Fruit fly (Drosophila melanogaster) whole organism, embryonic: ENCODE data around the gene Pbp45.

ENCODE experiments used
- Asciz ChIP-seq: fragments of 200-800 bp; sonication (Bioruptor generic); optimal IDR thresholded peaks from 2 replicates; lab custom pipeline; 2017; ENCODE audit warnings: missing biosample characterization, mild to moderate bottlenecking, missing genetic modification characterization, missing genetic modification reagents
- BEAF-32 ChIP-seq: fragments of 200-800 bp; sonication (Bioruptor generic); optimal IDR thresholded peaks from 3 replicates; lab custom pipeline; 2017; ENCODE audit warnings: missing biosample characterization, missing genetic modification characterization, mild to moderate bottlenecking, moderate library complexity, missing genetic modification reagents
- Bteb2 ChIP-seq: fragments of 200-800 bp; sonication (Bioruptor generic); optimal IDR thresholded peaks from 2 replicates; lab custom pipeline; 2016; ENCODE audit warnings: missing biosample characterization, missing genetic modification characterization
- CG10274 ChIP-seq: fragments of 200-800 bp; sonication (Bioruptor generic); optimal IDR thresholded peaks from 3 replicates; lab custom pipeline; 2017; ENCODE audit warnings: missing biosample characterization, mild to moderate bottlenecking, missing genetic modification characterization
- CG10979 ChIP-seq: fragments of 200-800 bp; sonication (Bioruptor generic); optimal IDR thresholded peaks from 2 replicates; lab custom pipeline; 2018; ENCODE audit warnings: missing biosample characterization, mild to moderate bottlenecking, missing genetic modification characterization, moderate library complexity
- CG12659 ChIP-seq: fragments of 200-800 bp; sonication (Bioruptor generic); optimal IDR thresholded peaks from 3 replicates; lab custom pipeline; 2017; ENCODE audit warnings: mild to moderate bottlenecking, missing biosample characterization, missing genetic modification reagents, missing genetic modification characterization
- CG13624 ChIP-seq: fragments of 200-800 bp; sonication (Bioruptor generic); optimal IDR thresholded peaks from 2 replicates; lab custom pipeline; 2016; ENCODE audit warnings: missing biosample characterization, missing genetic modification characterization
- CG15479 ChIP-seq: fragments of 200-800 bp; sonication (Bioruptor generic); optimal IDR thresholded peaks from 3 replicates; lab custom pipeline; 2019; ENCODE audit warnings: missing biosample characterization, mild to moderate bottlenecking, missing genetic modification characterization, moderate library complexity
- CG1603 ChIP-seq: fragments of 200-800 bp; sonication (Bioruptor generic); optimal IDR thresholded peaks from 2 replicates; lab custom pipeline; 2019; ENCODE audit warnings: missing biosample characterization, mild to moderate bottlenecking, missing genetic modification characterization, moderate library complexity
- CG18011 ChIP-seq: fragments of 200-800 bp; sonication (Bioruptor generic); optimal IDR thresholded peaks from 2 replicates; lab custom pipeline; 2017; ENCODE audit warnings: missing biosample characterization, missing genetic modification characterization, mild to moderate bottlenecking, moderate library complexity, missing genotype
- CG18476 ChIP-seq: fragments of 200-800 bp; sonication (Bioruptor generic); optimal IDR thresholded peaks from 2 replicates; lab custom pipeline; 2016; ENCODE audit warnings: missing biosample characterization, mild to moderate bottlenecking, missing genetic modification characterization
- CG18599 ChIP-seq: fragments of 200-800 bp; sonication (Bioruptor generic); optimal IDR thresholded peaks from 3 replicates; lab custom pipeline; 2017; ENCODE audit warnings: missing biosample characterization, missing genetic modification characterization, mild to moderate bottlenecking, moderate library complexity, missing genetic modification reagents
- CG2678 ChIP-seq: fragments of 200-800 bp; sonication (Bioruptor generic); optimal IDR thresholded peaks from 3 replicates; lab custom pipeline; 2019; ENCODE audit warnings: missing biosample characterization, mild to moderate bottlenecking, missing genetic modification characterization, moderate library complexity
- CG32767 ChIP-seq: fragments of 200-800 bp; sonication (Bioruptor generic); IDR thresholded peaks from 2 replicates; pipeline ENCODE4 v1.3.6; 2022; ENCODE audit warnings: missing biosample characterization, missing genetic modification characterization
- CG33557 ChIP-seq: fragments of 200-800 bp; sonication (Bioruptor generic); optimal IDR thresholded peaks from 2 replicates; lab custom pipeline; 2019; ENCODE audit warnings: missing biosample characterization, mild to moderate bottlenecking, missing genetic modification characterization, moderate library complexity
- CG3407 ChIP-seq: fragments of 200-800 bp; sonication (Bioruptor generic); optimal IDR thresholded peaks from 2 replicates; lab custom pipeline; 2018; ENCODE audit warnings: missing biosample characterization, mild to moderate bottlenecking, missing genetic modification characterization
- CG3838 ChIP-seq: fragments of 200-800 bp; sonication (Bioruptor generic); optimal IDR thresholded peaks from 3 replicates; lab custom pipeline; 2016; ENCODE audit warnings: missing biosample characterization, missing genetic modification characterization
- CG6254 ChIP-seq: fragments of 200-800 bp; sonication (Bioruptor generic); optimal IDR thresholded peaks from 3 replicates; lab custom pipeline; 2017; ENCODE audit warnings: mild to moderate bottlenecking, missing biosample characterization, missing genetic modification reagents, missing genetic modification characterization
- CG6683 ChIP-seq: fragments of 200-800 bp; sonication (Bioruptor generic); optimal IDR thresholded peaks from 2 replicates; lab custom pipeline; 2017; ENCODE audit warnings: missing biosample characterization, mild to moderate bottlenecking, missing genetic modification characterization, missing genetic modification reagents
- CG8281 ChIP-seq: fragments of 200-800 bp; sonication (Bioruptor generic); optimal IDR thresholded peaks from 2 replicates; lab custom pipeline; 2018; ENCODE audit warnings: missing biosample characterization, mild to moderate bottlenecking, missing genetic modification characterization, moderate library complexity
- CG8765 ChIP-seq: fragments of 200-800 bp; sonication (Bioruptor generic); IDR thresholded peaks from 2 replicates; pipeline ENCODE4 v1.3.6; 2022; ENCODE audit warnings: missing biosample characterization, missing genetic modification characterization
- CG9609 ChIP-seq: fragments of 200-800 bp; sonication (Bioruptor generic); optimal IDR thresholded peaks from 3 replicates; lab custom pipeline; 2016; ENCODE audit warnings: missing biosample characterization, missing genetic modification characterization
- Dref ChIP-seq: fragments of 200-800 bp; sonication (Bioruptor generic); IDR thresholded peaks from 2 replicates; pipeline ENCODE4 v1.3.6; 2022; ENCODE audit warnings: missing biosample characterization, missing genetic modification characterization
- Hand ChIP-seq: fragments of 200-800 bp; sonication (Bioruptor generic); optimal IDR thresholded peaks from 2 replicates; lab custom pipeline; 2017; ENCODE audit warnings: mild to moderate bottlenecking, missing biosample characterization, missing genetic modification reagents, missing genetic modification characterization
- Hr3 ChIP-seq: fragments of 200-800 bp; sonication (Bioruptor generic); optimal IDR thresholded peaks from 3 replicates; lab custom pipeline; 2016; ENCODE audit warnings: missing biosample characterization, missing genetic modification characterization
- Mes4 ChIP-seq: fragments of 200-800 bp; sonication (Bioruptor generic); optimal IDR thresholded peaks from 2 replicates; lab custom pipeline; 2016; ENCODE audit warnings: missing biosample characterization, missing genetic modification characterization
- Rfx ChIP-seq: fragments of 200-800 bp; sonication (Bioruptor generic); IDR thresholded peaks from 2 replicates; pipeline ENCODE4 v1.3.6; 2022; ENCODE audit warnings: missing biosample characterization, missing genetic modification characterization
- Side ChIP-seq: fragments of 200-800 bp; sonication (Bioruptor generic); optimal IDR thresholded peaks from 2 replicates; lab custom pipeline; 2016; ENCODE audit warnings: missing biosample characterization, missing genetic modification characterization
- Ssrp ChIP-seq: fragments of 200-800 bp; sonication (Bioruptor generic); optimal IDR thresholded peaks from 2 replicates; lab custom pipeline; 2018; ENCODE audit warnings: missing biosample characterization, mild to moderate bottlenecking, missing genetic modification characterization, moderate library complexity
- Vsx1 ChIP-seq: fragments of 200-800 bp; sonication (Bioruptor generic); optimal IDR thresholded peaks from 2 replicates; lab custom pipeline; 2017; ENCODE audit warnings: missing biosample characterization, mild to moderate bottlenecking, missing genetic modification characterization, missing genetic modification reagents
- YL-1 ChIP-seq: fragments of 200-800 bp; sonication (Bioruptor generic); optimal IDR thresholded peaks from 3 replicates; lab custom pipeline; 2017; ENCODE audit warnings: missing biosample characterization, mild to moderate bottlenecking, missing genetic modification characterization
- aop ChIP-seq: fragments of 200-800 bp; sonication (Bioruptor generic); IDR thresholded peaks from 2 replicates; pipeline ENCODE4 v1.3.6; 2022; ENCODE audit warnings: missing biosample characterization, missing genetic modification characterization
- bsh ChIP-seq, 2 experiments: fragments of 200-800 bp; sonication (Bioruptor generic); optimal IDR thresholded peaks; 2 replicates each; lab custom pipeline; 2017 to 2018; ENCODE audit warnings: mild to moderate bottlenecking in 2 of 2, missing biosample characterization in 2 of 2, missing genetic modification characterization in 2 of 2, moderate library complexity in 1 of 2
- cwo ChIP-seq: fragments of 200-800 bp; sonication (Bioruptor generic); optimal IDR thresholded peaks from 3 replicates; lab custom pipeline; 2017; ENCODE audit warnings: missing biosample characterization, missing genetic modification characterization, mild to moderate bottlenecking, moderate library complexity, missing genetic modification reagents
- eve ChIP-seq, 2 experiments: fragments of >200 bp; optimal IDR thresholded peaks; 2 replicates each; lab custom pipeline; 2017; ENCODE audit warnings: missing biosample characterization in 2 of 2, missing genetic modification characterization in 2 of 2
- eyg ChIP-seq: fragments of 200-800 bp; sonication (Bioruptor generic); optimal IDR thresholded peaks from 3 replicates; lab custom pipeline; 2016; ENCODE audit warnings: missing biosample characterization, missing genetic modification characterization
- fd64A ChIP-seq: fragments of 200-800 bp; sonication (Bioruptor generic); optimal IDR thresholded peaks from 3 replicates; lab custom pipeline; 2018; ENCODE audit warnings: missing biosample characterization, mild to moderate bottlenecking, missing genetic modification characterization
- grn ChIP-seq: fragments of 200-800 bp; sonication (Bioruptor generic); optimal IDR thresholded peaks from 3 replicates; lab custom pipeline; 2017; ENCODE audit warnings: missing biosample characterization, missing genetic modification characterization
- hbn ChIP-seq: fragments of 200-800 bp; sonication (Bioruptor generic); IDR thresholded peaks from 2 replicates; pipeline ENCODE4 v1.3.6; 2022; ENCODE audit warnings: missing biosample characterization, missing genetic modification characterization; ENCODE audit not compliant: partially characterized antibody
- maf-S ChIP-seq: fragments of 200-800 bp; sonication (Bioruptor generic); optimal IDR thresholded peaks from 2 replicates; lab custom pipeline; 2016; ENCODE audit warnings: missing biosample characterization, missing genetic modification characterization
- onecut ChIP-seq: fragments of 200-800 bp; sonication (Bioruptor generic); IDR thresholded peaks from 2 replicates; pipeline ENCODE4 v1.3.6; 2022; ENCODE audit warnings: missing biosample characterization, missing genetic modification characterization
- p53 ChIP-seq: fragments of 200-800 bp; sonication (Bioruptor generic); optimal IDR thresholded peaks from 2 replicates; lab custom pipeline; 2016; ENCODE audit warnings: missing biosample characterization, missing genetic modification characterization
- peb ChIP-seq: fragments of 200-800 bp; sonication (Bioruptor generic); IDR thresholded peaks from 2 replicates; pipeline ENCODE4 v1.3.6; 2022; ENCODE audit warnings: missing biosample characterization, missing genetic modification characterization
- prd ChIP-seq, 3 experiments: fragments of >200 bp in 2 of 3; fragments of 200-800 bp in 1 of 3; sonication (Bioruptor generic) in 1 of 3; optimal IDR thresholded peaks in 2 of 3; IDR thresholded peaks in 1 of 3; 2 replicates in 2 of 3; 3 replicates in 1 of 3; pipeline versions ENCODE4 v1.3.6 to Lab custom; 2017 to 2022; ENCODE audit warnings: missing biosample characterization in 1 of 3, missing genetic modification characterization in 1 of 3
- ranshi ChIP-seq: fragments of 200-800 bp; sonication (Bioruptor generic); IDR thresholded peaks from 2 replicates; pipeline ENCODE4 v1.3.6; 2022; ENCODE audit warnings: missing biosample characterization, missing genetic modification characterization
- slbo ChIP-seq: fragments of 200-800 bp; sonication (Bioruptor generic); IDR thresholded peaks from 2 replicates; pipeline ENCODE4 v1.3.6; 2022; ENCODE audit warnings: missing biosample characterization, missing genetic modification characterization
- tna ChIP-seq: fragments of 200-800 bp; sonication (Bioruptor generic); IDR thresholded peaks from 2 replicates; pipeline ENCODE4 v1.3.6; 2022; ENCODE audit warnings: missing biosample characterization, missing genetic modification characterization; ENCODE audit not compliant: partially characterized antibody
- twi ChIP-seq: fragments of 200-800 bp; optimal IDR thresholded peaks from 2 replicates; lab custom pipeline; 2019; ENCODE audit warnings: missing biosample characterization, mild to moderate bottlenecking, missing genetic modification characterization, moderate library complexity
- vnd ChIP-seq: fragments of 200-800 bp; sonication (Bioruptor generic); IDR thresholded peaks from 3 replicates; pipeline ENCODE4 v1.3.6; 2022; ENCODE audit warnings: missing biosample characterization, missing genetic modification characterization; ENCODE audit not compliant: partially characterized antibody

Gene Pbp45

dm6 chr3R:15794258-15794727, 45.0 kb downstream of the Pbp45 start (continued):
- TF ChIP-seq peb (GFP tag; lab: Robert Waterston, UW) (no peak), Vsx1 (GFP tag; lab: Kevin White, UChicago) (peak; percentile 61), Ssrp (tag; lab: Kevin White, UChicago) (no peak), grn (GFP tag; lab: Kevin White, UChicago) (no peak), bsh (GFP tag; optimal IDR thresholded peaks at IDR 0.05; lab: Kevin White, UChicago) (peak in 1 of 2 experiments; percentile 25), Asciz (GFP tag; lab: Kevin White, UChicago) (peak; percentile 53), Hand (GFP tag; lab: Kevin White, UChicago) (no peak), CG3407 (GFP tag; lab: Kevin White, UChicago) (peak; percentile 13), Mes4 (peak; percentile 47), CG12659 (GFP tag; lab: Kevin White, UChicago) (peak; percentile 41), eve (GFP tag; optimal IDR thresholded peaks at IDR 0.05; lab: Kevin White, UChicago) (no peak), Side (no peak), CG6254 (GFP tag; lab: Kevin White, UChicago) (no peak), aop (GFP tag; lab: Robert Waterston, UW) (no peak), tna (GFP tag; lab: Robert Waterston, UW) (no peak), CG15479 (peak; percentile 87), CG18011 (no peak), YL-1 (GFP tag; lab: Kevin White, UChicago) (peak; percentile 60), CG1603 (tag; lab: Kevin White, UChicago) (no peak), maf-S (GFP tag; lab: Kevin White, UChicago) (peak; percentile 32), Hr3 (GFP tag; lab: Kevin White, UChicago) (peak; percentile 30), CG10979 (tag; lab: Kevin White, UChicago) (peak; percentile 7), CG18476 (GFP tag; lab: Kevin White, UChicago) (no peak), CG13624 (GFP tag; lab: Kevin White, UChicago) (peak; percentile 83), CG3838 (GFP tag; lab: Kevin White, UChicago) (peak; percentile 41), Dref (GFP tag; lab: Robert Waterston, UW) (no peak), fd64A (GFP tag; lab: Kevin White, UChicago) (no peak), hbn (GFP tag; lab: Robert Waterston, UW) (no peak), twi (peak; percentile 77), eyg (GFP tag; lab: Kevin White, UChicago) (peak; percentile 22), p53 (GFP tag; lab: Kevin White, UChicago) (peak; percentile 15), CG10274 (no peak), CG32767 (GFP tag; lab: Robert Waterston, UW) (peak; percentile 67; the same call in 1 of the 2 replicates), CG2678 (no peak), ranshi (GFP tag; lab: Robert Waterston, UW) (peak; percentile 35; the same call in 1 of the 2 replicates), CG18599 (GFP tag; lab: Kevin White, UChicago) (peak; percentile 64), CG6683 (GFP tag; lab: Kevin White, UChicago) (no peak), Rfx (GFP tag; lab: Robert Waterston, UW) (peak; percentile 68), CG33557 (no peak), CG8765 (GFP tag; lab: Robert Waterston, UW) (no peak), slbo (peak; percentile 27; the same call in 1 of the 2 replicates), cwo (GFP tag; lab: Kevin White, UChicago) (no peak), BEAF-32 (GFP tag; lab: Kevin White, UChicago) (no peak), vnd (GFP tag; lab: Robert Waterston, UW) (no peak), CG8281 (no peak), prd (optimal IDR thresholded peaks at IDR 0.05; lab: Kevin White, UChicago) (no peak), prd (GFP tag; IDR thresholded peaks at IDR 0.05; lab: Robert Waterston, UW) (0 out of 3 replicates have a peak, but pooled peaks have one; percentile 14), onecut (GFP tag; lab: Robert Waterston, UW) (peak; percentile 35; the same call in 1 of the 2 replicates), Bteb2 (GFP tag; lab: Kevin White, UChicago) (no peak), CG9609 (GFP tag; lab: Kevin White, UChicago) (no peak)
